Worm (Caenorhabditis elegans): ENCODE measurements around the gene C50F7.6.

Gene C50F7.6

ce11 chrIV:7754114-7754513 is 31.1 kb upstream of the C50F7.6 start:
- TF ChIP-seq tra-4 (tag; optimal IDR thresholded peaks at IDR 0.05) (no peak), aly-1 (tag; optimal IDR thresholded peaks at IDR 0.05) (no peak), ets-7 (tag; optimal IDR thresholded peaks at IDR 0.05) (no peak)

DNA sequence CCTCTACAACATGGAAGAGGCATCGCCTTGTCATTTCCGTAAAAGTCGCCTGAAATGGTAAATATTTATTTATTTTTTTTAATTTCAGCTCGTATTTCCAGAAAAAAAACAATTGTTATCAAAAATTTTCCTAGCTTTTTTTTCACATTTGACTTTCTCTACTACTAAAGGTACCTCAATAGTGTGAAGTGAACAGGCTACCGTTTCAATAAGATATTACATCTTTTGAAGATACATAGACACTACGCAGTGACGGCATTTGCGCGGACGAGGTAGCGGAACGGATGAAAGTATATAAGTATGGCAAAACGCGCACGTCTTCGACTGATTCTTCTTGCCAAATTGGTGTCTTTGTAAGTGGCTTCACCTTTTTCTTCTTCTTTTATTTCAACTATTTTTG is 30.1 kb upstream of the C50F7.6 start, which contains the start of gene col-14:
col-14 (plus strand) TSS at position 301 of the 400 bp plus-strand sequence.
- no peak for TF ChIP-seq tbx-37 (GFP tag; conservative IDR thresholded peaks at IDR 0.05)
- no peak for TF ChIP-seq sea-1 (GFP tag; conservative IDR thresholded peaks at IDR 0.05)
- TF ChIP-seq flt-1 (GFP tag; IDR thresholded peaks at IDR 0.05): no peak
- TF ChIP-seq ama-1 (optimal IDR thresholded peaks at IDR 0.05): no peak
- TF ChIP-seq ceh-13 (GFP tag; optimal IDR thresholded peaks at IDR 0.05): no peak
- no peak for TF ChIP-seq tbx-11 (GFP tag; IDR thresholded peaks at IDR 0.05)
- no peak for TF ChIP-seq ceh-36 (tag; optimal IDR thresholded peaks at IDR 0.05)
- TF ChIP-seq ets-7 (tag; optimal IDR thresholded peaks at IDR 0.05): no peak
- TF ChIP-seq scrt-1 (GFP tag; IDR thresholded peaks at IDR 0.05): no peak
- TF ChIP-seq F13C5.2 (tag; optimal IDR thresholded peaks at IDR 0.05): no peak
- TF ChIP-seq pes-1 (GFP tag; IDR thresholded peaks at IDR 0.05): no peak
- no peak for TF ChIP-seq tra-4 (tag; optimal IDR thresholded peaks at IDR 0.05)
- no peak for TF ChIP-seq B0310.2 (tag; optimal IDR thresholded peaks at IDR 0.05)
- no peak for TF ChIP-seq hmbx-1 (tag; optimal IDR thresholded peaks at IDR 0.05)
- no peak for TF ChIP-seq aly-1 (tag; optimal IDR thresholded peaks at IDR 0.05)
- TF ChIP-seq hmg-4 (GFP tag; optimal IDR thresholded peaks at IDR 0.05): no peak
- TF ChIP-seq hnd-1 (tag; optimal IDR thresholded peaks at IDR 0.05): no peak

ce11 chrIV:7747838-7748237 is 24.8 kb upstream of the C50F7.6 start, which contains the start of gene klo-1:
Gene klo-1, minus strand, starts transcription at chrIV:7748225.
- no peak for TF ChIP-seq B0310.2 (tag; optimal IDR thresholded peaks at IDR 0.05)
- TF ChIP-seq ceh-13 (GFP tag; optimal IDR thresholded peaks at IDR 0.05): no peak
- TF ChIP-seq hnd-1 (tag; optimal IDR thresholded peaks at IDR 0.05): no peak
- TF ChIP-seq F13C5.2 (tag; optimal IDR thresholded peaks at IDR 0.05): no peak
- no peak for TF ChIP-seq hmg-4 (GFP tag; optimal IDR thresholded peaks at IDR 0.05)
- TF ChIP-seq ceh-36 (tag; optimal IDR thresholded peaks at IDR 0.05): no peak
- no peak for TF ChIP-seq sea-1 (GFP tag; conservative IDR thresholded peaks at IDR 0.05)
- no peak for TF ChIP-seq scrt-1 (GFP tag; IDR thresholded peaks at IDR 0.05)
- no peak for TF ChIP-seq ets-7 (tag; optimal IDR thresholded peaks at IDR 0.05)
- no peak for TF ChIP-seq tbx-11 (GFP tag; IDR thresholded peaks at IDR 0.05)
- no peak for TF ChIP-seq pes-1 (GFP tag; IDR thresholded peaks at IDR 0.05)
- no peak for TF ChIP-seq tra-4 (tag; optimal IDR thresholded peaks at IDR 0.05)
- no peak for TF ChIP-seq flt-1 (GFP tag; IDR thresholded peaks at IDR 0.05)
- TF ChIP-seq ama-1 (optimal IDR thresholded peaks at IDR 0.05): no peak
- TF ChIP-seq tbx-37 (GFP tag; conservative IDR thresholded peaks at IDR 0.05): no peak
- TF ChIP-seq aly-1 (tag; optimal IDR thresholded peaks at IDR 0.05): no peak
- no peak for TF ChIP-seq hmbx-1 (tag; optimal IDR thresholded peaks at IDR 0.05)

- TF ChIP-seq ets-7 (tag; optimal IDR thresholded peaks at IDR 0.05): no peak
These were observed 20.5 kb upstream of the C50F7.6 start, which contains the start of gene npr-35 for ce11 chrIV:7743539-7743938. Gene npr-35, plus strand, starts transcription at chrIV:7743839.

DNA sequence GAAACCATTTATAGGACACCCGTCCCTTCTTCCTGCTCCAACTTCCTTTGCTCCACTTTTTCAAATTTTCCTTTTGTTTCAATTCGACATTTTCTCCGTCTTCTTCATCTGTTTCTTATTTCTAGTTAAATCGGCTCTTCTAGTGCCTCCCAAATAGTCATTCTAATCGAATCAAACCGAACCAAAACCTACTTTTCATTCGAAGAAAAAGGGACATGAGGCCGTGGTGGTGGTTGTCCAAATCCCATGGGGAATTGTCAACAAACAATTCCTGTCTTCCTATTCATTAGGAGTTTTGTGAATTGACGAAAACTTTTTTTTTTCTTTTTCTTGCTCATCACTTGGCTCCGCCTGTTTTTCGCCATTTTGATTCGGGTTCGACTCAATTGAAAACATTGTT is 13.6 kb upstream of the C50F7.6 start:
- TF ChIP-seq hnd-1 (tag; optimal IDR thresholded peaks at IDR 0.05): no peak
- no peak for TF ChIP-seq scrt-1 (GFP tag; IDR thresholded peaks at IDR 0.05)
- no peak for TF ChIP-seq ets-7 (tag; optimal IDR thresholded peaks at IDR 0.05)
- no peak for TF ChIP-seq hmg-4 (GFP tag; optimal IDR thresholded peaks at IDR 0.05)
- TF ChIP-seq tbx-11 (GFP tag; IDR thresholded peaks at IDR 0.05): no peak
- TF ChIP-seq aly-1 (tag; optimal IDR thresholded peaks at IDR 0.05): no peak
- TF ChIP-seq ceh-13 (GFP tag; optimal IDR thresholded peaks at IDR 0.05): no peak
- TF ChIP-seq B0310.2 (tag; optimal IDR thresholded peaks at IDR 0.05): no peak
- TF ChIP-seq tbx-37 (GFP tag; conservative IDR thresholded peaks at IDR 0.05): no peak
- TF ChIP-seq sea-1 (GFP tag; conservative IDR thresholded peaks at IDR 0.05): no peak
- no peak for TF ChIP-seq flt-1 (GFP tag; IDR thresholded peaks at IDR 0.05)
- TF ChIP-seq tra-4 (tag; optimal IDR thresholded peaks at IDR 0.05): no peak
- TF ChIP-seq ceh-36 (tag; optimal IDR thresholded peaks at IDR 0.05): no peak
- TF ChIP-seq pes-1 (GFP tag; IDR thresholded peaks at IDR 0.05): no peak
- TF ChIP-seq F13C5.2 (tag; optimal IDR thresholded peaks at IDR 0.05): no peak
- no peak for TF ChIP-seq ama-1 (optimal IDR thresholded peaks at IDR 0.05)
- no peak for TF ChIP-seq hmbx-1 (tag; optimal IDR thresholded peaks at IDR 0.05)

DNA sequence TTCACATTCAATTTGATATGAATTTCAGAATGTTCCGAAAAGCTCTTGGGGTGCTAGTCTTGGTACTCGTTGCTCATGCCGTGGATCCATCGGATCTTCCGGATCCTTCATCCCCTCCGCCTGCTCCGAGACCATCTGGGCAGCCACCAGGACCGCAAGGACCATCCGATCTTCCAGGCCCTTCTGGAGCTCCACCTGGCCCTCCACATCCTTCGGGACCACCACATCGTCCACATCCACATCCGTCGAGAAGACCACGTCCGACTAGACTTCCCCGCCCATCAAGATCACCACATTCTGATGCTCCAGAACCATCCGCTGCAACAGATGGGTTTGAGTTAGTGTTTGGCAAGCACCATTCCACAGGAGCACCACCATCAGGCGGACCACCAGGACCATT is 11.6 kb upstream of the C50F7.6 start, which contains the start of gene clx-1:
clx-1 (plus strand) TSS at position 30 of the 400 bp plus-strand sequence.
- TF ChIP-seq ceh-36 (tag; optimal IDR thresholded peaks at IDR 0.05) (no peak), aly-1 (tag; optimal IDR thresholded peaks at IDR 0.05) (no peak), sea-1 (GFP tag; conservative IDR thresholded peaks at IDR 0.05) (no peak), F13C5.2 (tag; optimal IDR thresholded peaks at IDR 0.05) (no peak), pes-1 (GFP tag; IDR thresholded peaks at IDR 0.05) (no peak), hmbx-1 (tag; optimal IDR thresholded peaks at IDR 0.05) (no peak), tbx-11 (GFP tag; IDR thresholded peaks at IDR 0.05) (no peak), ets-7 (tag; optimal IDR thresholded peaks at IDR 0.05) (no peak), tbx-37 (GFP tag; conservative IDR thresholded peaks at IDR 0.05) (no peak), B0310.2 (tag; optimal IDR thresholded peaks at IDR 0.05) (no peak), scrt-1 (GFP tag; IDR thresholded peaks at IDR 0.05) (no peak), hmg-4 (GFP tag; optimal IDR thresholded peaks at IDR 0.05) (no peak), hnd-1 (tag; optimal IDR thresholded peaks at IDR 0.05) (no peak), ama-1 (optimal IDR thresholded peaks at IDR 0.05) (no peak), ceh-13 (GFP tag; optimal IDR thresholded peaks at IDR 0.05) (no peak), tra-4 (tag; optimal IDR thresholded peaks at IDR 0.05) (no peak), flt-1 (GFP tag; IDR thresholded peaks at IDR 0.05) (no peak)

DNA sequence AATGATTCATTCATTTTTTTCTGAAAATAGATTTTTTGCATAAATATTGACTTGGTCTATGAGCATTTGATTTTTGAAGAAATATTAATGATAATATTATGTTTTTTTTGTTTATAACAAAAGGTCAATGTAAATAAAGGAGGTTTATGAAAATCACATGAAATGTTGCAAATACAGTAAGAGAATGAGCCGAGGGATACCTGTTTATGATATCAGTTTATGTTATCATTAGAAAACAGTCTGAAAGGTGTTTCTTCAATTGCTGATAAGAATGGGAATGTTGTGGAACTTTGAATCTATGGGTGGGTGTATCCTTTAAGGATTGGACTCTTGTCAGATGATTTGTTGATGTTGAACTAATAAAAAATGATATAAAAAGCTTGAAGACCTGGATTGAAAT is 11.2 kb upstream of the C50F7.6 start:
- TF ChIP-seq aly-1 (tag; optimal IDR thresholded peaks at IDR 0.05) (no peak), sea-1 (GFP tag; conservative IDR thresholded peaks at IDR 0.05) (no peak), pes-1 (GFP tag; IDR thresholded peaks at IDR 0.05) (no peak)

DNA sequence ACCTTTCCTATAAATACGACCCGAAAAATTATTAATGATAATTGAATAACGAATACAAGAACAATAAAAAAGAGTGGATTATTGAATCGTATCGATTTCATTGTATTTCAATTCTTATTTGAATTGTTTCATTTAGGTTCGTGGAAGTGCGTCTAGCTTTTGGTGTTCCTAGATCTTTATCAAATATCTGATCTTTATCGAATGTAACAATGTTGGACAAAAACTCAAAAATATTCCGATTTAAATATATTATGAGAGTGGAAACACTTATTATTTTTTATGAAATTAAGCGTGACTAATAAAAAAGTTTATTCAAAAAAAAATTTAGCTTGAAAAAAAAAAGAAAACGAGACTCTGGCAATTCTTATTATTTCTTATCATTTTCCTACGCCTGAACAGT is 9.0 kb upstream of the C50F7.6 start, which contains the start of the genes C50F7.9 and C50F7.3:
C50F7.9 (minus strand) TSS at position 101 of the 400 bp plus-strand sequence.
C50F7.3 (plus strand) TSS at position 370 of the 400 bp plus-strand sequence.
- no peak for TF ChIP-seq ama-1 (optimal IDR thresholded peaks at IDR 0.05)
- no peak for TF ChIP-seq aly-1 (tag; optimal IDR thresholded peaks at IDR 0.05)
- no peak for TF ChIP-seq tbx-11 (GFP tag; IDR thresholded peaks at IDR 0.05)
- TF ChIP-seq F13C5.2 (tag; optimal IDR thresholded peaks at IDR 0.05): no peak
- no peak for TF ChIP-seq scrt-1 (GFP tag; IDR thresholded peaks at IDR 0.05)
